Worm (Caenorhabditis elegans): Measurements from ENCODE around the gene T23E1.1.

- TF ChIP-seq K09A11.1 (tag; optimal IDR thresholded peaks at IDR 0.05; ENCODE audit: insufficient read depth) (no peak), gmeb-2 (tag; optimal IDR thresholded peaks at IDR 0.05) (no peak), F13H6.1 (tag; optimal IDR thresholded peaks at IDR 0.05) (no peak), pat-9 (tag; optimal IDR thresholded peaks at IDR 0.05) (no peak), pha-4 (tag; optimal IDR thresholded peaks at IDR 0.05) (no peak), ceh-9 (tag; optimal IDR thresholded peaks at IDR 0.05) (no peak), ama-1 (optimal IDR thresholded peaks at IDR 0.05) (no peak), pax-1 (tag; optimal IDR thresholded peaks at IDR 0.05) (no peak), hlh-8 (tag; optimal IDR thresholded peaks at IDR 0.05) (no peak), ahr-1 (tag; optimal IDR thresholded peaks at IDR 0.05) (no peak), hlh-30 (tag; optimal IDR thresholded peaks at IDR 0.05; ENCODE audit: insufficient read depth) (no peak), elt-2 (tag; optimal IDR thresholded peaks at IDR 0.05) (peak; percentile 19)
These were observed 17.9 kb upstream of the T23E1.1 start, which contains the start of gene mca-3 for ce11 chrIV:3133099-3133817.

Measured in whole organism, late embryonic.